Fruit fly (Drosophila melanogaster) whole organism, pupa: ENCODE measurements around the gene mew.

ENCODE experiments used
- CG10348 ChIP-seq: fragments of 200-800 bp; sonication (Bioruptor generic); IDR thresholded peaks from 2 replicates; pipeline ENCODE4 v1.3.6; 2022; ENCODE audit warnings: missing biosample characterization, missing genetic modification characterization
- CG12605 ChIP-seq: fragments of 200-800 bp; sonication (Bioruptor generic); IDR thresholded peaks from 2 replicates; pipeline ENCODE4 v1.3.6; 2022; ENCODE audit warnings: missing biosample characterization, missing genetic modification characterization
- CG13204 ChIP-seq: fragments of 200-800 bp; sonication (Bioruptor generic); optimal IDR thresholded peaks from 2 replicates; lab custom pipeline; 2018; ENCODE audit warnings: missing biosample characterization, mild to moderate bottlenecking, missing genetic modification characterization, moderate library complexity
- CG14655 ChIP-seq: fragments of 200-800 bp; sonication (Bioruptor generic); optimal IDR thresholded peaks from 3 replicates; lab custom pipeline; 2017; ENCODE audit warnings: mild to moderate bottlenecking, missing biosample characterization, missing genetic modification reagents, missing genetic modification characterization
- CG15710 ChIP-seq: fragments of 200-800 bp; sonication (Bioruptor generic); optimal IDR thresholded peaks from 2 replicates; lab custom pipeline; 2018; ENCODE audit warnings: missing biosample characterization, mild to moderate bottlenecking, missing genetic modification characterization, moderate library complexity
- CG17806 ChIP-seq: fragments of 200-800 bp; sonication (Bioruptor generic); optimal IDR thresholded peaks from 2 replicates; lab custom pipeline; 2018; ENCODE audit warnings: missing biosample characterization, mild to moderate bottlenecking, missing genetic modification characterization, moderate library complexity
- CG32121 ChIP-seq: fragments of 200-800 bp; sonication (Bioruptor generic); IDR thresholded peaks from 2 replicates; pipeline ENCODE4 v1.3.6; 2022; ENCODE audit warnings: missing biosample characterization, missing genetic modification characterization
- CG34367 ChIP-seq: fragments of 200-800 bp; sonication (Bioruptor generic); optimal IDR thresholded peaks from 2 replicates; lab custom pipeline; 2018; ENCODE audit warnings: missing biosample characterization, mild to moderate bottlenecking, missing genetic modification characterization
- CG4496 ChIP-seq: fragments of 200-800 bp; sonication (Bioruptor generic); IDR thresholded peaks from 3 replicates; pipeline ENCODE4 v1.3.6; 2022; ENCODE audit warnings: missing biosample characterization, missing genetic modification characterization
- CG8159 ChIP-seq: fragments of 200-800 bp; sonication (Bioruptor generic); optimal IDR thresholded peaks from 3 replicates; lab custom pipeline; 2018; ENCODE audit warnings: missing biosample characterization, mild to moderate bottlenecking, missing genetic modification characterization, moderate library complexity
- CG8301 ChIP-seq: fragments of 200-800 bp; sonication (Bioruptor generic); optimal IDR thresholded peaks from 2 replicates; lab custom pipeline; 2018; ENCODE audit warnings: missing biosample characterization, mild to moderate bottlenecking, missing genetic modification characterization
- CG9948 ChIP-seq: fragments of 200-800 bp; sonication (Bioruptor generic); optimal IDR thresholded peaks from 2 replicates; lab custom pipeline; 2018; ENCODE audit warnings: missing biosample characterization, mild to moderate bottlenecking, missing genetic modification characterization, moderate library complexity
- D1 ChIP-seq: fragments of 200-800 bp; sonication (Bioruptor generic); optimal IDR thresholded peaks from 2 replicates; lab custom pipeline; 2018; ENCODE audit warnings: missing biosample characterization, mild to moderate bottlenecking, missing genetic modification characterization, moderate library complexity
- EcR ChIP-seq: fragments of 200-800 bp; sonication (Bioruptor generic); optimal IDR thresholded peaks from 3 replicates; lab custom pipeline; 2019; ENCODE audit warnings: missing biosample characterization, missing genetic modification characterization, mild to moderate bottlenecking, moderate library complexity, missing genetic modification reagents
- Ets98B ChIP-seq: fragments of 200-800 bp; sonication (Bioruptor generic); IDR thresholded peaks from 2 replicates; pipeline ENCODE4 v1.3.6; 2022; ENCODE audit warnings: missing biosample characterization, missing genetic modification characterization
- Pif1A ChIP-seq: fragments of 200-800 bp; sonication (Bioruptor generic); optimal IDR thresholded peaks from 3 replicates; lab custom pipeline; 2016; ENCODE audit warnings: missing biosample characterization, missing genetic modification characterization
- Pif1B ChIP-seq: fragments of 200-800 bp; sonication (Bioruptor generic); optimal IDR thresholded peaks from 3 replicates; lab custom pipeline; 2016; ENCODE audit warnings: missing biosample characterization, missing genetic modification characterization
- Snoo ChIP-seq: fragments of 200-800 bp; sonication (Bioruptor generic); optimal IDR thresholded peaks from 3 replicates; lab custom pipeline; 2017; ENCODE audit warnings: missing biosample characterization, mild to moderate bottlenecking, missing genetic modification characterization, inconsistent platforms
- fd96Ca ChIP-seq: fragments of 200-800 bp; sonication (Bioruptor generic); IDR thresholded peaks from 3 replicates; pipeline ENCODE4 v1.3.6; 2022; ENCODE audit warnings: missing biosample characterization, missing genetic modification characterization
- gl ChIP-seq: fragments of 200-800 bp; sonication (Bioruptor generic); optimal IDR thresholded peaks from 2 replicates; lab custom pipeline; 2018; ENCODE audit warnings: missing biosample characterization, mild to moderate bottlenecking, missing genetic modification characterization
- rn ChIP-seq: fragments of 200-800 bp; sonication (Bioruptor generic); IDR thresholded peaks from 2 replicates; pipeline ENCODE4 v1.3.6; 2022; ENCODE audit warnings: missing biosample characterization, missing genetic modification characterization

The mew gene

DNA sequence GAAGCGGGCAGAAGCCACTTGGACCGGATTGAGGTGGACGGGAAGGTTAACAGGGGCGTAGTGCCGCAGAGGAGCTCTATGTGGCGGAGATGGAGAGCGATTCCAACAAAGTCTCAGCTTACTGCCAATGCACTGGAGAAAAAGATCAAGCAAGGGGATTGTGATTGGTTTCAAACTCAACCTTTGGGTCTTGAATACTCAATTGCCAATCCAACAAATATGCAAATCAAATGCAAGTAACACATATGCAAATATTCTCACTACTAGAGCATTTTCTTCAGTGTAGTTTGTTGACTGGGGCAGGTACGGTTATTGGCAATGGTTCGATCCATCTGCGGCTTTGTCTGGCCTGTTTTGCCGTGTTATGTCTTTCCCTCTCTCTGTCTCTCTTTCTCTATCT lies 7.0 kb downstream of the mew start:
- TF ChIP-seq Ets98B (GFP tag; lab: Robert Waterston, UW) (peak; percentile 95), CG15710 (peak; percentile 94), CG10348 (peak; percentile 57), CG34367 (tag; lab: Kevin White, UChicago) (peak; percentile 95), CG13204 (GFP tag; lab: Kevin White, UChicago) (peak; percentile 88), CG8159 (tag; lab: Kevin White, UChicago) (peak; percentile 92), Snoo (tag; lab: Kevin White, UChicago) (peak; percentile 90), gl (tag; lab: Kevin White, UChicago) (peak; percentile 93), EcR (GFP tag; lab: Kevin White, UChicago) (peak; percentile 70), D1 (tag; lab: Kevin White, UChicago) (peak; percentile 81), fd96Ca (peak; percentile 96), CG32121 (GFP tag; lab: Robert Waterston, UW) (peak; percentile 93), CG9948 (tag; lab: Kevin White, UChicago) (peak; percentile 93), CG17806 (tag; lab: Kevin White, UChicago) (peak; percentile 94), rn (GFP tag; lab: Robert Waterston, UW) (peak; percentile 78), CG12605 (GFP tag; lab: Robert Waterston, UW) (peak; percentile 92), Pif1B (GFP tag; lab: Kevin White, UChicago) (peak; percentile 92), CG8301 (tag; lab: Kevin White, UChicago) (peak; percentile 95), Pif1A (GFP tag; lab: Kevin White, UChicago) (peak; percentile 93), CG14655 (GFP tag; lab: Kevin White, UChicago) (peak; percentile 95), CG4496 (GFP tag; lab: Robert Waterston, UW) (peak; percentile 97)

DNA sequence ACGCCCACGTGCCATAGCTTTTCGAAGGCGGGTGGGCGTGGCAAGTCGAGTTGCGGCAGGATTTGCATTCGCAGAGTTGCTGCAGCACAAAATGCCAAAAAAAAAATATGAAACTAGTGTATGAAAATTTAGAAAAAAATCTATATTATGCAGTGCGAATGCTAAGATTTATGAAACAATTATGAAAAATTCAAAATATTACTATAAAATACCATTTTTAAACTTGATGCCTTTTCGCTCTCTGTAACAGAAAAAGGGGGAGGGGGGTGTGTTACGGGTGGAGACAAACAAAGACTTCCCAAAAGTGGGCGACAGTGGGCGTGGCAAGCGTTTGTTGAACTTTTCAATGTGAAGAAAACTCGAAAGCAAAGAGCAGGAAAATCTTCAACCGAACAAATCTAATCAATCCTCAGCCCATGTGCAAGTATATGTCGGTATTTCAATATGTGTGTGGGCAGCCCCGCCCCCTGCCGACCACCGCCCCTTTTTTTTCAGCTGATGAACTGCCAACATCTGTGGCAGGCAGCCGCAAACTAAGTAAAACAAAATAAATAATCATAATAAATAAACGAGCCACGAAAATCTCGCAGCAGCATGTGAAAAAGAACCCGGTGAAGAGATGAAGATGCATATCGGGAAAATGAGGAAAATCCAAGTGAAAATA lies 8.4 kb downstream of the mew start:
- 0 out of 2 replicates have a peak, but pooled peaks have one; percentile 44 for TF ChIP-seq CG32121 (GFP tag; lab: Robert Waterston, UW)
- peak; percentile 45; the same call in 1 of the 2 replicates for TF ChIP-seq Ets98B (GFP tag; lab: Robert Waterston, UW)
- no peak for TF ChIP-seq CG14655 (GFP tag; lab: Kevin White, UChicago)

DNA sequence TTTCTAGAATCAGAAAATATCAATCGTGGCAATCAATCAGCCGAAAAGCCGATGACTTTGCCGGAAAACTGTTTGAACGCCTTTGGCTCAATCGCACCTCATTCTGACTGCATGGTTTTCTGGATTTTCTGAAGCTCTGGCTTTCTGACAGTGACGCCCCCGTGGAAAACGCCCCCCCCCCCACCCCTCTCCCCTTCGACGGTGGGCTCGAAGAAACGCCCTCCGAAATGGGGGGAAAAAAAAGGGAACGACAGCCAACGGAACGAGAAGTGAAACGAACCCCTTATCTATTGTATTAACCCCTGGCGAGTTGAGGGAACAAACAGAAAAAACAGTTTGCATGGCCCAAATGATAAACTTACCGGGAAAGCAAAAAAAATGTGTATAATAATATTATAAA lies 9.8 kb downstream of the mew start:
- no peak for TF ChIP-seq D1 (tag; lab: Kevin White, UChicago)
- no peak for TF ChIP-seq CG9948 (tag; lab: Kevin White, UChicago)
- no peak for TF ChIP-seq fd96Ca
- no peak for TF ChIP-seq CG34367 (tag; lab: Kevin White, UChicago)
- no peak for TF ChIP-seq CG17806 (tag; lab: Kevin White, UChicago)
- TF ChIP-seq gl (tag; lab: Kevin White, UChicago) = no peak
- TF ChIP-seq Pif1B (GFP tag; lab: Kevin White, UChicago) = no peak
- no peak for TF ChIP-seq CG15710
- TF ChIP-seq CG14655 (GFP tag; lab: Kevin White, UChicago) = no peak
- no peak for TF ChIP-seq Snoo (tag; lab: Kevin White, UChicago)

dm6 chrX:13247789-13248188 lies 10.5 kb downstream of the mew start:
- TF ChIP-seq CG15710 = no peak
- no peak for TF ChIP-seq EcR (GFP tag; lab: Kevin White, UChicago)
- TF ChIP-seq fd96Ca = no peak
- TF ChIP-seq CG32121 (GFP tag; lab: Robert Waterston, UW) = no peak
- no peak for TF ChIP-seq rn (GFP tag; lab: Robert Waterston, UW)
- TF ChIP-seq D1 (tag; lab: Kevin White, UChicago) = no peak
- TF ChIP-seq Pif1B (GFP tag; lab: Kevin White, UChicago) = no peak
- TF ChIP-seq CG14655 (GFP tag; lab: Kevin White, UChicago) = no peak

DNA sequence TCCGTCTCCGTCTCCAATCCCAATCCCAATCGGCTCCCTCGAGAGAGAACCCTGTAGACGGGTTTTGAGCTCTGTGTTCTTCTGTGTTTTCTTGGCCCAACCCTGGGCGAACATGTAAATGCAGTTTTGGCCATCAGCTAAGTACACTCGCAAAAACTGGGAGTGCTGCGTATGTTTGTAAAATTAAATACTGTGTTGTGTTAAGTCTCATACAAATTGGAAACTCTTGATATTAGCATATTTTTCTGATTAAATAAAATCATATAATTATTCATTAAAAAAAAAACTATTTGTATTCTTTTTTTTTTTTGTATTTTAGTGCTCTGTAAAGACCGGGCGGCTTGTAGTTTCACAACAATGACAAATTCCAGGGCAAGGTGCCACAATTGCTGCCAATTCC lies 12.5 kb downstream of the mew start:
- TF ChIP-seq CG13204 (GFP tag; lab: Kevin White, UChicago) (no peak), D1 (tag; lab: Kevin White, UChicago) (no peak), fd96Ca (peak; percentile 71), Ets98B (GFP tag; lab: Robert Waterston, UW) (peak; percentile 62), Pif1A (GFP tag; lab: Kevin White, UChicago) (peak; percentile 69), gl (tag; lab: Kevin White, UChicago) (no peak), CG8159 (tag; lab: Kevin White, UChicago) (peak; percentile 73), rn (GFP tag; lab: Robert Waterston, UW) (0 out of 2 replicates have a peak, but pooled peaks have one; percentile 26), Snoo (tag; lab: Kevin White, UChicago) (peak; percentile 52), CG17806 (tag; lab: Kevin White, UChicago) (peak; percentile 66), Pif1B (GFP tag; lab: Kevin White, UChicago) (peak; percentile 83), CG12605 (GFP tag; lab: Robert Waterston, UW) (peak; percentile 70), CG8301 (tag; lab: Kevin White, UChicago) (peak; percentile 38), CG14655 (GFP tag; lab: Kevin White, UChicago) (peak; percentile 77), CG34367 (tag; lab: Kevin White, UChicago) (peak; percentile 56), EcR (GFP tag; lab: Kevin White, UChicago) (no peak), CG9948 (tag; lab: Kevin White, UChicago) (peak; percentile 66), CG15710 (peak; percentile 66), CG32121 (GFP tag; lab: Robert Waterston, UW) (0 out of 2 replicates have a peak, but pooled peaks have one; percentile 14), CG10348 (no peak), CG4496 (GFP tag; lab: Robert Waterston, UW) (peak; percentile 71; the same call in 2 of the 3 replicates)
- TF ChIP-seq, all 21 proteins: peak for 16
